Worm (Caenorhabditis elegans): ENCODE data around the gene E02H1.6.

E02H1.6 gene

DNA sequence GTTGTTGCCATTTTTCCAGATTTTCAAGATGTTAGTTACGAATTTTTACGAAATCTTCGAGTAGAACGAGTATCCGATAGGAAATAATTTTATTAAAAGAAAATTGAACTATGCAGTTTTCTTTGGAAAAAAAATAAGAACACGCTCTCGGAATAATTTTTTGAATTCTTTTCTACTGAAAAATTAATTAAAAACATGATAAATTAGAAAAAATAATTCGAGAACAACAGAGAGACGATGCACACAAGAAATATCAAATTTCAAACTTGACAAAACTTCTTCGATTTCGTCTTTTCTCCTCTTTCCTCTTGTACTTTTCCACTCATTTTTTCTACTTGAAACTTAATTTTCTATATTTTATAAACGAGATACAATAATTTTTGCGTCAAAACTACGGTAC, 36.6 kb upstream of the E02H1.6 start, which contains the start of gene F35H8.4:
TSS of gene F35H8.4 (minus strand) at position 101 of the 400 bp plus-strand sequence.
- no peak for TF ChIP-seq hnd-1 (tag; optimal IDR thresholded peaks at IDR 0.05)
- no peak for TF ChIP-seq tra-4 (tag; optimal IDR thresholded peaks at IDR 0.05)
- TF ChIP-seq tbx-11 (GFP tag; IDR thresholded peaks at IDR 0.05) = no peak
- TF ChIP-seq ama-1 (optimal IDR thresholded peaks at IDR 0.05) = no peak
- TF ChIP-seq flt-1 (GFP tag; IDR thresholded peaks at IDR 0.05) = no peak
- no peak for TF ChIP-seq ceh-36 (tag; optimal IDR thresholded peaks at IDR 0.05)
- TF ChIP-seq hmg-4 (GFP tag; optimal IDR thresholded peaks at IDR 0.05) = no peak
- no peak for TF ChIP-seq hmbx-1 (tag; optimal IDR thresholded peaks at IDR 0.05)
- no peak for TF ChIP-seq tbx-37 (GFP tag; conservative IDR thresholded peaks at IDR 0.05)
- no peak for TF ChIP-seq ceh-13 (GFP tag; optimal IDR thresholded peaks at IDR 0.05)
- no peak for TF ChIP-seq sea-1 (GFP tag; conservative IDR thresholded peaks at IDR 0.05)

DNA sequence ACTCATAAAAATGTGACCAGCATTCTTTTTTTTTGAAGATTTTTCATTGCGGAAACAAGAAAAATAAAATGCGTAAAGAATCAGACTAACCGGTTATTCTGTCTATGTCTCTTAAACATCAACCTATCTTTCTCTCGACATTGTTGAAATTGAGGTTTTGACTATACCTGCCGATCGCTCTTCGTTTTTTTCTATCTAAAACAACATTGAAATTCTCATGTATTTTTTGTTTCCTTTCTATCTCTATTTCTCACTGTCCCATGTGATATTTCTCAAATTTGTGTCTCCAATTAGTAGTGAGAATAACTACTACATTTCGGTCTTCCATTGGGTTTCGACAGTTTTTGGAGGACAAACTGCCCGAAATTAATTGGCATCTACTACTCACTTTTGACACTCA, 35.6 kb upstream of the E02H1.6 start:
- TF ChIP-seq B0310.2 (tag; optimal IDR thresholded peaks at IDR 0.05) (no peak), scrt-1 (GFP tag; IDR thresholded peaks at IDR 0.05) (no peak), ets-7 (tag; optimal IDR thresholded peaks at IDR 0.05) (no peak), sea-1 (GFP tag; conservative IDR thresholded peaks at IDR 0.05) (no peak), hmbx-1 (tag; optimal IDR thresholded peaks at IDR 0.05) (no peak)

DNA sequence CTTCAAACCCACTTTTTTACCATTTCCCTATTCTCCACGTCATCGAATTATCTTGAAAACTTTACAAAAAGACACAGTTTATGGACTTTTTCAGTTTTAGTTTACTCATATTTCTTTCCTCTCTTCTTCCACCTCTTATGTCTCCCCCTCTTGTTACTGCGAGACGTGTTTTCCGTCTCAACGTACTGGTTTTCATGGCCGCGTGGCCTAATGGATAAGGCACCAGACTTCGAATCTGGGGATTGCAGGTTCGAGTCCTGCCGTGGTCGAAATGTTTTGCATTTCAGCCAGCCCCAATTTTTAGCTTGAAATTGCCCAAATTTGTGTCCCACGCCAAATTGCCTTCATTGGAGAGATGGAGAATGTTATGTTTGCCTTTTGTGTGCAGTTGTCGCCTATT, 30.5 kb upstream of the E02H1.6 start:
- TF ChIP-seq hnd-1 (tag; optimal IDR thresholded peaks at IDR 0.05) (peak; percentile 79), ceh-13 (GFP tag; optimal IDR thresholded peaks at IDR 0.05) (peak; percentile 90), B0310.2 (tag; optimal IDR thresholded peaks at IDR 0.05) (peak; percentile 91), pes-1 (GFP tag; IDR thresholded peaks at IDR 0.05) (peak; percentile 95), tbx-11 (GFP tag; IDR thresholded peaks at IDR 0.05) (peak; percentile 95), hmg-4 (GFP tag; optimal IDR thresholded peaks at IDR 0.05) (peak; percentile 86), ama-1 (optimal IDR thresholded peaks at IDR 0.05) (no peak), tra-4 (tag; optimal IDR thresholded peaks at IDR 0.05) (peak; percentile 55), hmbx-1 (tag; optimal IDR thresholded peaks at IDR 0.05) (peak; percentile 70), tbx-37 (GFP tag; conservative IDR thresholded peaks at IDR 0.05) (peak; percentile 92), sea-1 (GFP tag; conservative IDR thresholded peaks at IDR 0.05) (peak; percentile 92), aly-1 (tag; optimal IDR thresholded peaks at IDR 0.05) (peak; percentile 95), F13C5.2 (tag; optimal IDR thresholded peaks at IDR 0.05) (peak; percentile 95), scrt-1 (GFP tag; IDR thresholded peaks at IDR 0.05) (peak; percentile 93), ceh-36 (tag; optimal IDR thresholded peaks at IDR 0.05) (peak; percentile 94), flt-1 (GFP tag; IDR thresholded peaks at IDR 0.05) (peak; percentile 95), ets-7 (tag; optimal IDR thresholded peaks at IDR 0.05) (peak; percentile 84)

DNA sequence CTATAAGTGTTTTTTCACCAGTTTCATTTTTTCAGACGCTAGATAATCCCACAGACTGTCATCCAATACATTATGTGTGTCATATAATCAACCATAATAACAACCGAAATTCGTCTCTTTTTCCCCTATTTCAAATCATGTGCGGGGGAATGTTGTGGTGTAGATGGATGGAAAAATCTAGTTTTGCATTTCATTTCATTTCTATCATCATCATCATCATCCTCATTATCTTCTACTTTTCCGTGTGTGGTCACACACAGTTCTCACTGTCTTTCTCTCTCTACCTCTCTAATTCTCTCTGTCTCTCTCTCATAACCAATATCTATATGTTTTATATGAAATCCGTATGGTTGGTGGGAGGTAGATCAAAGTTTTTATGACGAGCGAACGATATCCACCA, 23.1 kb upstream of the E02H1.6 start:
- no peak for TF ChIP-seq B0310.2 (tag; optimal IDR thresholded peaks at IDR 0.05)
- TF ChIP-seq scrt-1 (GFP tag; IDR thresholded peaks at IDR 0.05) = no peak
- TF ChIP-seq sea-1 (GFP tag; conservative IDR thresholded peaks at IDR 0.05) = no peak
- TF ChIP-seq ets-7 (tag; optimal IDR thresholded peaks at IDR 0.05) = no peak
- TF ChIP-seq flt-1 (GFP tag; IDR thresholded peaks at IDR 0.05) = no peak
- TF ChIP-seq ceh-13 (GFP tag; optimal IDR thresholded peaks at IDR 0.05) = no peak
- TF ChIP-seq pes-1 (GFP tag; IDR thresholded peaks at IDR 0.05) = no peak
- TF ChIP-seq aly-1 (tag; optimal IDR thresholded peaks at IDR 0.05) = no peak

DNA sequence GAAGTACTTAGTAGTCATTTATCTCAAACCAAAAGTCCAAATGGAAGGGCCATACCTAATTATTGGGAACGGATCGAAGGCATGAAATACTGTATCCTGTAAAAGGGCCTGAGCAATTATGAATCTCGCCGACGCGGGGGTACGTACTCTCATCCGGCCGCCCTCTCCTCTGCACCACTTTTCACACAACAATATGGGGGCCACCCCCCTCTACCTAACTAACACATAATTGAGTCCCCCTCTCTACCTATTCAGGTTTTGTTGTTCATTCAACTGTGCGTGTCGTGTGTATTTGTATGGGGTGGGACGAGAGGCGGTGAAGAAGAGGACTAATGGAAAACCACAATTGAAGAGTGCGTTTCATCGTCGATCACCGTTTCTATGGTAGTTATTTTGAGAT, 22.1 kb upstream of the E02H1.6 start:
- TF ChIP-seq hmg-4 (GFP tag; optimal IDR thresholded peaks at IDR 0.05) (peak; percentile 39), F13C5.2 (tag; optimal IDR thresholded peaks at IDR 0.05) (peak; percentile 20), ceh-13 (GFP tag; optimal IDR thresholded peaks at IDR 0.05) (no peak)

DNA sequence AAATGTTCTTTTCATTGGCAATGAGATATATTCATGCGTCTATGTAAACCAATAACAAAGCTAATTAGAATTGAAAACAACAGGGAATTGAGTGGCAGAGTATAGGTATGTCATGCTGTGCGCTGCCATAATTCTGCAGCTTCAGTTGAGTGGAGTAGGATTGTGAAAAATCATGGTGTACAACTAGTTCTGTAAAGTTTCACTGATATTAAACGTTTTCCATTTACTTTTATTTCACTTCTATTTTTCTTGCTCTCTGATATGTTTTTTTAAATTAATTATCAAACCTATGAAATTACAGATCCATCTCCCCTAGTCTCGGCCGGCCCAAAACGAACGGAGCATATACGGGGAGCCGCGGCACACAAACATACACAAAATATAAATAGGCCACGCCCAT, 20.8 kb upstream of the E02H1.6 start, which contains the start of gene exc-7:
TSS of gene exc-7 (plus strand) at position 301 of the 400 bp plus-strand sequence.
- no peak for TF ChIP-seq F13C5.2 (tag; optimal IDR thresholded peaks at IDR 0.05)
- TF ChIP-seq hmbx-1 (tag; optimal IDR thresholded peaks at IDR 0.05) = no peak
- no peak for TF ChIP-seq scrt-1 (GFP tag; IDR thresholded peaks at IDR 0.05)
- no peak for TF ChIP-seq ceh-13 (GFP tag; optimal IDR thresholded peaks at IDR 0.05)
- TF ChIP-seq ceh-36 (tag; optimal IDR thresholded peaks at IDR 0.05) = no peak
- TF ChIP-seq ama-1 (optimal IDR thresholded peaks at IDR 0.05) = no peak
- no peak for TF ChIP-seq tbx-11 (GFP tag; IDR thresholded peaks at IDR 0.05)
- TF ChIP-seq hnd-1 (tag; optimal IDR thresholded peaks at IDR 0.05) = no peak
- TF ChIP-seq tra-4 (tag; optimal IDR thresholded peaks at IDR 0.05) = no peak
- no peak for TF ChIP-seq B0310.2 (tag; optimal IDR thresholded peaks at IDR 0.05)
- TF ChIP-seq sea-1 (GFP tag; conservative IDR thresholded peaks at IDR 0.05) = no peak
- TF ChIP-seq tbx-37 (GFP tag; conservative IDR thresholded peaks at IDR 0.05) = no peak

DNA sequence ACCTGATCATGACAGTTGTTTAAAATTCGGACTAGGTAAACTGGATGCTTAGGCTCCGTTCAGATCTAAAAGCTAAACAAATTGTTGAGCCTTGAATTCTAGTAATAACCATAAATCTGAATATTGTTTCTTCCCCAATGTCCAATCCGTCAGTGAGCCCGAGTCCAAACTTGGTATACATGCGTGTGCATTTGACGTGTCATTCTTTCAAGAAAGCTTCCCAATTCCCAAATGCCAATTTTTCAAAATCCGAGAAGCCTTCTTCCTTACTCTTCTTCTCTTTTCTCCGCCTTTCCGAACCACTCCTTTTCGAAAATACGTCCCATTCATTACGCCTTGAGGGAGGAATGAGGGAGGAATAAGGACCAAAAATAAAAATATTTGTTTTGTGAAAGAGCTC, 19.8 kb upstream of the E02H1.6 start:
- TF ChIP-seq tra-4 (tag; optimal IDR thresholded peaks at IDR 0.05) (no peak), scrt-1 (GFP tag; IDR thresholded peaks at IDR 0.05) (no peak)

DNA sequence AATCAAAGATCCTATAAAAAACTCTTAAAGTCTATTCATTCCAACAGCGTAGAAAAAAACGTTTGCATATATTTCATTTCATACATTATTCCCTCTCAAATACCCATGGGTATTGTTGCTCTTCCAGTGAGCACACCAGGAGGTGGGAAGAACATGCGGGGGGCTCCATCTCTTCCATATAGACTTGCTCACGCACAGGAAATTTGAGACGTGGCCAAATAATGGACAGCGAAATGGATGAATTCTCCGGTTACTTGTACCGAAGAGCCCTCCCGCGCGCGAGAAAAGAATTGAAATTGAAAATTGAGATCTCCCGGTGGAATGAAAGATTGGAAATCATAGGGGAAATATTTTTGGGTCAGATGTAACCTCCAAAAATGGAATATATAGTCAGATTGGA, 18.9 kb upstream of the E02H1.6 start:
- TF ChIP-seq pes-1 (GFP tag; IDR thresholded peaks at IDR 0.05) (no peak), hmg-4 (GFP tag; optimal IDR thresholded peaks at IDR 0.05) (no peak), sea-1 (GFP tag; conservative IDR thresholded peaks at IDR 0.05) (no peak), ets-7 (tag; optimal IDR thresholded peaks at IDR 0.05) (no peak), aly-1 (tag; optimal IDR thresholded peaks at IDR 0.05) (no peak), F13C5.2 (tag; optimal IDR thresholded peaks at IDR 0.05) (no peak), tbx-11 (GFP tag; IDR thresholded peaks at IDR 0.05) (no peak), scrt-1 (GFP tag; IDR thresholded peaks at IDR 0.05) (no peak), tbx-37 (GFP tag; conservative IDR thresholded peaks at IDR 0.05) (no peak), hnd-1 (tag; optimal IDR thresholded peaks at IDR 0.05) (no peak), B0310.2 (tag; optimal IDR thresholded peaks at IDR 0.05) (no peak), hmbx-1 (tag; optimal IDR thresholded peaks at IDR 0.05) (no peak), ceh-36 (tag; optimal IDR thresholded peaks at IDR 0.05) (no peak)
